Fruit fly (Drosophila melanogaster) whole organism, embryonic: ENCODE measurements around the gene Rab8.

Experiments used
- CG10147 ChIP-seq: fragments of 200-800 bp; sonication (Bioruptor generic); optimal IDR thresholded peaks from 2 replicates; lab custom pipeline; 2019; ENCODE audit warnings: missing biosample characterization, mild to moderate bottlenecking, missing genetic modification characterization, moderate library complexity
- CG11504 ChIP-seq: fragments of 200-800 bp; sonication (Bioruptor generic); optimal IDR thresholded peaks from 3 replicates; lab custom pipeline; 2019; ENCODE audit warnings: missing biosample characterization, mild to moderate bottlenecking, missing genetic modification characterization, moderate library complexity
- CG18476 ChIP-seq: fragments of 200-800 bp; sonication (Bioruptor generic); optimal IDR thresholded peaks from 2 replicates; lab custom pipeline; 2016; ENCODE audit warnings: missing biosample characterization, mild to moderate bottlenecking, missing genetic modification characterization
- CG2116 ChIP-seq: fragments of 200-800 bp; sonication (Bioruptor generic); optimal IDR thresholded peaks from 3 replicates; lab custom pipeline; 2018; ENCODE audit warnings: missing biosample characterization, mild to moderate bottlenecking, missing genetic modification characterization
- CG4282 ChIP-seq: fragments of 200-800 bp; sonication (Bioruptor generic); optimal IDR thresholded peaks from 2 replicates; lab custom pipeline; 2016; ENCODE audit warnings: missing biosample characterization, missing genetic modification characterization
- CG7372 ChIP-seq: fragments of 200-800 bp; sonication (Bioruptor generic); IDR thresholded peaks from 2 replicates; pipeline ENCODE4 v1.3.6; 2022; ENCODE audit warnings: missing biosample characterization, missing genetic modification characterization
- Chrac-16 ChIP-seq: fragments of 200-800 bp; sonication (Bioruptor generic); optimal IDR thresholded peaks from 3 replicates; lab custom pipeline; 2016; ENCODE audit warnings: missing biosample characterization, missing genetic modification characterization
- cwo ChIP-seq: fragments of 200-800 bp; sonication (Bioruptor generic); optimal IDR thresholded peaks from 3 replicates; lab custom pipeline; 2017; ENCODE audit warnings: missing biosample characterization, missing genetic modification characterization, mild to moderate bottlenecking, moderate library complexity, missing genetic modification reagents
- ems ChIP-seq: fragments of 200-800 bp; sonication (Bioruptor generic); optimal IDR thresholded peaks from 3 replicates; lab custom pipeline; 2016; ENCODE audit warnings: missing biosample characterization, missing genetic modification characterization
- ranshi ChIP-seq: fragments of 200-800 bp; sonication (Bioruptor generic); IDR thresholded peaks from 2 replicates; pipeline ENCODE4 v1.3.6; 2022; ENCODE audit warnings: missing biosample characterization, missing genetic modification characterization
- sim ChIP-seq: fragments of 200-800 bp; sonication (Bioruptor generic); IDR thresholded peaks from 2 replicates; pipeline ENCODE4 v1.3.6; 2022; ENCODE audit warnings: missing biosample characterization, missing genetic modification characterization

DNA sequence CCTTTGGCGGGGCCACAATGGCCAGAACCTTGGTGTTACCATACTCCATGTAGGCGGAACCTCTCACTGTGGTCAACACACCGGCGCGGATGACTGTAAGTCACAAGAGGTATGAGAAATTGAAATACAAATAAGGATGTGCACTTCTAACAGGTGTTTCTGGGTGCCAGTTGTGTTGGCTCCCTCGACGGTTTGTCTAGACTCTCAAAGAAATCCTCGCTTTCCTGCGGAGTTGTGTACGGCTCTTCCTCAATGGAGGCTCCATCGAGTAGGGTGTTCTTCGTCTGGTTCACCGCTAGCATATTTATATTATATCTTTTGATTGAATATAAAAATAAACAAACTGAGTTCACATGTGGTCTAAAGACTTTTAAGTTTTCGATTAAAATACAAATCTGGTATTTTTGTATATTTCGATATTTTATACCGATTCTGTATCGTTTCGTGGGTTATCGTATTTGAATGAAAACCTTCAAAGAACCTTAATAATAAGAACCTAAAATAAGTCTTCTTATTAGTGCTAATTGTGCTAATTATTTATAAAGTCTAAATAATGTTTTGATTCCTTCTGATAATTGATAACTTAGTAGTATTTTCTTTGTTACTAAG, 42.6 kb upstream of the Rab8 start, which contains the start of gene Mtr3:
- TF ChIP-seq CG7372 (no peak), CG11504 (tag; lab: Kevin White, UChicago) (no peak), ems (GFP tag; lab: Kevin White, UChicago) (no peak), ranshi (GFP tag; lab: Robert Waterston, UW) (no peak), cwo (GFP tag; lab: Kevin White, UChicago) (no peak), CG18476 (GFP tag; lab: Kevin White, UChicago) (no peak), sim (no peak), CG4282 (GFP tag; lab: Kevin White, UChicago) (no peak), CG10147 (GFP tag; lab: Kevin White, UChicago) (no peak), CG2116 (peak; percentile 57), Chrac-16 (GFP tag; lab: Kevin White, UChicago) (no peak)
